Fruit fly (Drosophila melanogaster): ENCODE results near the gene Gbp3.

The Gbp3 gene

dm6 chr3R:23026652-23027427 lies 49.8 kb downstream of the Gbp3 start, which contains the start of gene lmd:
Gene lmd, minus strand, starts transcription at chr3R:23026713.
- no peak for TF ChIP-seq pad (GFP tag; optimal IDR thresholded peaks at IDR 0.05)
- TF ChIP-seq CG11617 (GFP tag; optimal IDR thresholded peaks at IDR 0.05): no peak
- no peak for TF ChIP-seq toe (GFP tag; optimal IDR thresholded peaks at IDR 0.05)
- TF ChIP-seq cic (GFP tag; optimal IDR thresholded peaks at IDR 0.05): no peak
- no peak for TF ChIP-seq Clk (GFP tag; optimal IDR thresholded peaks at IDR 0.05)
- no peak for TF ChIP-seq CG33017 (tag; optimal IDR thresholded peaks at IDR 0.05)
- TF ChIP-seq bab1 (GFP tag; optimal IDR thresholded peaks at IDR 0.05): no peak
- no peak for TF ChIP-seq Mnt (GFP tag; optimal IDR thresholded peaks at IDR 0.05)
- no peak for TF ChIP-seq Crg-1 (GFP tag; optimal IDR thresholded peaks at IDR 0.05)

- no peak for TF ChIP-seq CG14711 (tag; optimal IDR thresholded peaks at IDR 0.05)
- TF ChIP-seq CG7101 (tag; optimal IDR thresholded peaks at IDR 0.05): no peak
- no peak for TF ChIP-seq Crg-1 (GFP tag; optimal IDR thresholded peaks at IDR 0.05)
- no peak for TF ChIP-seq CG1620 (GFP tag; optimal IDR thresholded peaks at IDR 0.05)
- TF ChIP-seq tj (GFP tag; optimal IDR thresholded peaks at IDR 0.05): no peak
- TF ChIP-seq CG11617 (GFP tag; optimal IDR thresholded peaks at IDR 0.05): no peak
- TF ChIP-seq toe (GFP tag; optimal IDR thresholded peaks at IDR 0.05): no peak
These were observed 50.4 kb downstream of the Gbp3 start for dm6 chr3R:23027428-23027813.
